Worm (Caenorhabditis elegans) whole organism, early embryonic: ENCODE data around the gene C25H3.7.

Experiments
- aly-1 ChIP-seq: sonication (generic microtip); optimal IDR thresholded peaks from 2 replicates; lab custom pipeline; 2016; ENCODE audit warnings: missing genetic modification characterization, missing compliant biosample characterization
- ama-1 ChIP-seq: fragments of 150-350 bp; optimal IDR thresholded peaks from 2 replicates; lab custom pipeline; 2014
- ceh-36 ChIP-seq: sonication (generic microtip); optimal IDR thresholded peaks from 2 replicates; lab custom pipeline; 2016; ENCODE audit warnings: missing genetic modification characterization, inconsistent platforms, missing compliant biosample characterization
- ets-7 ChIP-seq: sonication (generic microtip); optimal IDR thresholded peaks from 2 replicates; lab custom pipeline; 2016; ENCODE audit warnings: missing genotype, missing genetic modification characterization, missing compliant biosample characterization
- flt-1 ChIP-seq: fragments of 200-800 bp; sonication (Bioruptor generic); IDR thresholded peaks from 2 replicates; pipeline ENCODE4 v1.3.6; 2022; ENCODE audit warnings: missing genetic modification characterization, missing compliant biosample characterization
- hmg-4 ChIP-seq: fragments of 200-800 bp; sonication (Bioruptor generic); optimal IDR thresholded peaks from 2 replicates; lab custom pipeline; 2018; ENCODE audit warnings: mild to moderate bottlenecking, missing genetic modification characterization, missing compliant biosample characterization
- hnd-1 ChIP-seq: sonication (generic microtip); optimal IDR thresholded peaks from 2 replicates; lab custom pipeline; 2016; ENCODE audit warnings: missing genetic modification characterization, missing compliant biosample characterization
- pes-1 ChIP-seq: fragments of 200-800 bp; sonication (Bioruptor generic); IDR thresholded peaks from 2 replicates; pipeline ENCODE4 v1.3.6; 2022; ENCODE audit warnings: missing genetic modification reagents, missing genetic modification characterization, missing compliant biosample characterization
- sea-1 ChIP-seq: fragments of 200-800 bp; sonication (Bioruptor generic); conservative IDR thresholded peaks from 2 replicates; pipeline ENCODE4 v1.3.6; 2022; ENCODE audit warnings: missing genetic modification characterization, missing compliant biosample characterization
- tbx-11 ChIP-seq: fragments of 200-800 bp; sonication (Bioruptor generic); IDR thresholded peaks from 2 replicates; pipeline ENCODE4 v1.3.6; 2022; ENCODE audit warnings: missing genetic modification characterization, missing compliant biosample characterization
- tbx-37 ChIP-seq: fragments of 200-800 bp; sonication (Bioruptor generic); conservative IDR thresholded peaks from 2 replicates; pipeline ENCODE4 v1.3.6; 2022; ENCODE audit warnings: missing genetic modification reagents, missing genetic modification characterization, missing compliant biosample characterization
- tra-4 ChIP-seq: sonication (generic microtip); optimal IDR thresholded peaks from 2 replicates; lab custom pipeline; 2017; ENCODE audit warnings: missing genetic modification characterization, missing compliant biosample characterization

DNA sequence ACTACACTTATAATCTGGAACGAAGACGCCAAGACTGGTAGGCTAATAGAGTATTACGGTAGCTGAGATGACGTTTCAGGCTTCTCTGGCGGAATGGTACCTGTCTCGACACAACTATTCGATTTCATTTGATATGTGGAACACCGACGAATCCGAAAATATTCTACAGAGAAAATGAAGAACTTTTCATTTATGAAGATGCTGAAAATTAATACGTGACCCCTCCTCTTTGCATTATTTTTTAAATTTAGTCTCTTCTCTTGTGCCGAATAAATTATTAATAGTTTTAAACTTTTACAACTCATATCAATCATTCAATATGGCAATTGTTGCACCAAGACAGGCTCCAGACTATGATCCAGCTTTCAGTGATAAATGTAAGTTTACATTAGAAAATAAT lies 2.7 kb downstream of the C25H3.7 start, which contains the start of gene C25H3.16:
- TF ChIP-seq ama-1 (lab: Kevin White, UChicago) (no peak), aly-1 (no peak), tbx-11 (GFP tag; lab: Robert Waterston, UW) (no peak), flt-1 (no peak), hnd-1 (tag; lab: Kevin White, UChicago) (no peak), tra-4 (tag; lab: Kevin White, UChicago) (no peak), sea-1 (GFP tag; lab: Robert Waterston, UW) (no peak), pes-1 (no peak), tbx-37 (GFP tag; lab: Robert Waterston, UW) (no peak), ceh-36 (tag; lab: Kevin White, UChicago) (no peak), hmg-4 (GFP tag; lab: Kevin White, UChicago) (no peak), ets-7 (tag; lab: Kevin White, UChicago) (no peak)
